Worm (Caenorhabditis elegans) whole organism, early embryonic: ENCODE measurements around the gene C05C9.2.

Experiments
- F13C5.2 ChIP-seq: sonication (generic microtip); optimal IDR thresholded peaks from 2 replicates; lab custom pipeline; 2017; ENCODE audit warnings: mild to moderate bottlenecking, missing genetic modification characterization, inconsistent platforms, missing compliant biosample characterization
- ama-1 ChIP-seq: fragments of 150-350 bp; optimal IDR thresholded peaks from 2 replicates; lab custom pipeline; 2014
- ets-7 ChIP-seq: sonication (generic microtip); optimal IDR thresholded peaks from 2 replicates; lab custom pipeline; 2016; ENCODE audit warnings: missing genotype, missing genetic modification characterization, missing compliant biosample characterization
- flt-1 ChIP-seq: fragments of 200-800 bp; sonication (Bioruptor generic); IDR thresholded peaks from 2 replicates; pipeline ENCODE4 v1.3.6; 2022; ENCODE audit warnings: missing genetic modification characterization, missing compliant biosample characterization
- hnd-1 ChIP-seq: sonication (generic microtip); optimal IDR thresholded peaks from 2 replicates; lab custom pipeline; 2016; ENCODE audit warnings: missing genetic modification characterization, missing compliant biosample characterization
- scrt-1 ChIP-seq: fragments of 200-800 bp; sonication (Bioruptor generic); IDR thresholded peaks from 2 replicates; pipeline ENCODE4 v1.3.6; 2022; ENCODE audit warnings: missing genetic modification characterization, missing compliant biosample characterization
- sea-1 ChIP-seq: fragments of 200-800 bp; sonication (Bioruptor generic); conservative IDR thresholded peaks from 2 replicates; pipeline ENCODE4 v1.3.6; 2022; ENCODE audit warnings: missing genetic modification characterization, missing compliant biosample characterization
- tbx-11 ChIP-seq: fragments of 200-800 bp; sonication (Bioruptor generic); IDR thresholded peaks from 2 replicates; pipeline ENCODE4 v1.3.6; 2022; ENCODE audit warnings: missing genetic modification characterization, missing compliant biosample characterization
- tbx-37 ChIP-seq: fragments of 200-800 bp; sonication (Bioruptor generic); conservative IDR thresholded peaks from 2 replicates; pipeline ENCODE4 v1.3.6; 2022; ENCODE audit warnings: missing genetic modification reagents, missing genetic modification characterization, missing compliant biosample characterization

- TF ChIP-seq ama-1 (lab: Kevin White, UChicago) (no peak), ets-7 (no peak), sea-1 (GFP tag; lab: Robert Waterston, UW) (no peak), tbx-11 (GFP tag; lab: Robert Waterston, UW) (no peak), flt-1 (no peak), hnd-1 (tag; lab: Kevin White, UChicago) (no peak), scrt-1 (no peak), F13C5.2 (tag; lab: Kevin White, UChicago) (no peak), tbx-37 (GFP tag; lab: Robert Waterston, UW) (no peak)
Measured at ce11 chrX:11162778-11163584, 10.1 kb downstream of the C05C9.2 start.
